Worm (Caenorhabditis elegans) whole organism, young adult: Measurements from ENCODE around the gene twk-34.

Experiments used
- ceh-100 ChIP-seq: fragments of 200-800 bp; sonication (Bioruptor generic); IDR thresholded peaks from 2 replicates; pipeline ENCODE4 v1.3.6; 2022; ENCODE audit warnings: missing genetic modification reagents, missing genetic modification characterization, missing compliant biosample characterization
- lir-1 ChIP-seq: fragments of 200-800 bp; sonication (Bioruptor generic); conservative IDR thresholded peaks from 2 replicates; pipeline ENCODE4 v1.3.6; 2022; ENCODE audit warnings: missing genetic modification reagents, missing genetic modification characterization, missing compliant biosample characterization
- mxl-1 ChIP-seq: sonication (generic microtip); optimal IDR thresholded peaks from 2 replicates; lab custom pipeline; 2016; ENCODE audit warnings: missing genetic modification characterization, missing compliant biosample characterization
- nhr-90 ChIP-seq: sonication (generic microtip); optimal IDR thresholded peaks from 2 replicates; lab custom pipeline; 2016; ENCODE audit warnings: missing genotype, mild to moderate bottlenecking, missing genetic modification characterization, missing compliant biosample characterization
- pha-4 ChIP-seq: fragments of 150-350 bp; sonication (generic microtip); optimal IDR thresholded peaks from 2 replicates; lab custom pipeline; 2014; ENCODE audit warnings: missing biosample characterization, missing genetic modification reagents, missing genetic modification characterization
- snpc-4 ChIP-seq, 5 experiments: fragments of 150-350 bp in 1 of 5; sonication (generic microtip) in 4 of 5; optimal IDR thresholded peaks; 2 replicates each; lab custom pipeline; 2014 to 2018; ENCODE audit warnings: missing genetic modification characterization in 5 of 5, missing biosample characterization in 3 of 5, antibody characterized with exemption in 2 of 5, mild to moderate bottlenecking in 2 of 5, missing compliant biosample characterization in 2 of 5, missing genotype in 2 of 5, moderate library complexity in 2 of 5, missing genetic modification reagents in 1 of 5
- zim-3 ChIP-seq: sonication (generic microtip); optimal IDR thresholded peaks from 2 replicates; lab custom pipeline; 2017; ENCODE audit warnings: mild to moderate bottlenecking, missing genetic modification characterization, moderate library complexity, missing compliant biosample characterization
- ztf-18 ChIP-seq: sonication (generic microtip); optimal IDR thresholded peaks from 2 replicates; lab custom pipeline; 2016; ENCODE audit warnings: missing genotype, mild to moderate bottlenecking, missing genetic modification characterization, missing compliant biosample characterization

- TF ChIP-seq zim-3 (tag; lab: Kevin White, UChicago) (no peak), nhr-90 (tag; lab: Kevin White, UChicago) (no peak), pha-4 (no peak), lir-1 (GFP tag; lab: Robert Waterston, UW) (no peak), ceh-100 (GFP tag; lab: Robert Waterston, UW) (no peak), ztf-18 (no peak), mxl-1 (no peak), snpc-4 (GFP tag; optimal IDR thresholded peaks at IDR 0.05; lab: Kevin White, UChicago) (no peak), snpc-4 (tag; optimal IDR thresholded peaks at IDR 0.05; lab: Kevin White, UChicago) (no peak)
Observed at ce11 chrV:15758449-15758848, 53.7 kb downstream of the twk-34 start, which contains the start of gene str-9.
